Fruit fly (Drosophila melanogaster) whole organism, embryonic: ENCODE measurements around the gene CG43796.

Source experiments
- Aef1 ChIP-seq: fragments of 200-800 bp; sonication (Bioruptor generic); IDR thresholded peaks from 3 replicates; pipeline ENCODE4 v1.3.6; 2022; ENCODE audit warnings: missing biosample characterization, missing genetic modification characterization
- Atf-2 ChIP-seq: fragments of 200-800 bp; sonication (Bioruptor generic); optimal IDR thresholded peaks from 2 replicates; lab custom pipeline; 2016; ENCODE audit warnings: missing biosample characterization, missing genetic modification characterization
- Awh ChIP-seq: fragments of 200-800 bp; sonication (Bioruptor generic); IDR thresholded peaks from 2 replicates; pipeline ENCODE4, ENCODE4 v1.3.6; 2022; ENCODE audit warnings: missing biosample characterization, missing genetic modification characterization
- Blimp-1 ChIP-seq: fragments of 200-800 bp; sonication (Bioruptor generic); optimal IDR thresholded peaks from 3 replicates; lab custom pipeline; 2018; ENCODE audit warnings: missing biosample characterization, missing genetic modification characterization, mild to moderate bottlenecking, moderate library complexity, missing genetic modification reagents
- CG10209 ChIP-seq: fragments of 200-800 bp; sonication (Bioruptor generic); optimal IDR thresholded peaks from 3 replicates; lab custom pipeline; 2017; ENCODE audit warnings: missing biosample characterization, mild to moderate bottlenecking, missing genetic modification characterization, missing genetic modification reagents
- CG11398 ChIP-seq: fragments of 200-800 bp; sonication (Bioruptor generic); optimal IDR thresholded peaks from 2 replicates; lab custom pipeline; 2016; ENCODE audit warnings: missing biosample characterization, missing genetic modification characterization
- CG14860 ChIP-seq: fragments of 200-800 bp; sonication (Bioruptor generic); IDR thresholded peaks from 3 replicates; pipeline ENCODE4 v1.3.6; 2022; ENCODE audit warnings: missing biosample characterization, missing genetic modification characterization; ENCODE audit not compliant: partially characterized antibody
- CG15011 ChIP-seq: fragments of 200-800 bp; sonication (Bioruptor generic); optimal IDR thresholded peaks from 3 replicates; lab custom pipeline; 2018; ENCODE audit warnings: missing biosample characterization, mild to moderate bottlenecking, missing genetic modification characterization
- CG1529 ChIP-seq: fragments of 200-800 bp; sonication (Bioruptor generic); optimal IDR thresholded peaks from 3 replicates; lab custom pipeline; 2018; ENCODE audit warnings: missing biosample characterization, missing genetic modification characterization
- CG17385 ChIP-seq: fragments of 200-800 bp; sonication (Bioruptor generic); optimal IDR thresholded peaks from 3 replicates; lab custom pipeline; 2018; ENCODE audit warnings: missing biosample characterization, mild to moderate bottlenecking, missing genetic modification characterization
- CG18011 ChIP-seq: fragments of 200-800 bp; sonication (Bioruptor generic); optimal IDR thresholded peaks from 2 replicates; lab custom pipeline; 2017; ENCODE audit warnings: missing biosample characterization, missing genetic modification characterization, mild to moderate bottlenecking, moderate library complexity, missing genotype
- CG18599 ChIP-seq: fragments of 200-800 bp; sonication (Bioruptor generic); optimal IDR thresholded peaks from 3 replicates; lab custom pipeline; 2017; ENCODE audit warnings: missing biosample characterization, missing genetic modification characterization, mild to moderate bottlenecking, moderate library complexity, missing genetic modification reagents
- CG2712 ChIP-seq: fragments of 200-800 bp; optimal IDR thresholded peaks from 3 replicates; lab custom pipeline; 2019; ENCODE audit warnings: missing biosample characterization, mild to moderate bottlenecking, missing genetic modification characterization, moderate library complexity
- CG30431 ChIP-seq: fragments of 200-800 bp; sonication (Bioruptor generic); optimal IDR thresholded peaks from 2 replicates; lab custom pipeline; 2017; ENCODE audit warnings: missing biosample characterization, missing genetic modification characterization
- CG3065 ChIP-seq: fragments of 200-800 bp; sonication (Bioruptor generic); optimal IDR thresholded peaks from 2 replicates; lab custom pipeline; 2016; ENCODE audit warnings: missing biosample characterization, missing genetic modification characterization
- CG31365 ChIP-seq: fragments of 200-800 bp; sonication (Bioruptor generic); optimal IDR thresholded peaks from 2 replicates; lab custom pipeline; 2018; ENCODE audit warnings: missing biosample characterization, mild to moderate bottlenecking, missing genetic modification characterization
- CG31441 ChIP-seq: fragments of 200-800 bp; sonication (Bioruptor generic); IDR thresholded peaks from 2 replicates; pipeline ENCODE4 v1.3.6; 2022; ENCODE audit warnings: missing biosample characterization, missing genetic modification characterization
- CG3995 ChIP-seq: fragments of 200-800 bp; sonication (Bioruptor generic); optimal IDR thresholded peaks from 3 replicates; lab custom pipeline; 2016; ENCODE audit warnings: missing biosample characterization, missing genetic modification characterization
- CG4707 ChIP-seq: fragments of 200-800 bp; sonication (Bioruptor generic); optimal IDR thresholded peaks from 2 replicates; lab custom pipeline; 2018; ENCODE audit warnings: missing biosample characterization, mild to moderate bottlenecking, missing genetic modification characterization, moderate library complexity
- CG7357 ChIP-seq: fragments of 200-800 bp; sonication (Bioruptor generic); IDR thresholded peaks from 3 replicates; pipeline ENCODE4 v1.3.6; 2022; ENCODE audit warnings: missing biosample characterization, missing genetic modification characterization
- CG8290 ChIP-seq, 3 experiments: fragments of 200-800 bp; sonication (Bioruptor generic); optimal IDR thresholded peaks; 2 replicates each; lab custom pipeline; 2016 to 2019; ENCODE audit warnings: missing biosample characterization in 3 of 3, missing genetic modification characterization in 3 of 3, mild to moderate bottlenecking in 2 of 3, moderate library complexity in 1 of 3
- CG8388 ChIP-seq: fragments of 200-800 bp; sonication (Bioruptor generic); optimal IDR thresholded peaks from 2 replicates; lab custom pipeline; 2019; ENCODE audit warnings: missing biosample characterization, mild to moderate bottlenecking, missing genetic modification characterization, moderate library complexity
- CG8944 ChIP-seq: fragments of 200-800 bp; sonication (Bioruptor generic); optimal IDR thresholded peaks from 3 replicates; lab custom pipeline; 2016; ENCODE audit warnings: missing biosample characterization, missing genetic modification characterization
- CrebB ChIP-seq: fragments of 200-800 bp; sonication (Bioruptor generic); optimal IDR thresholded peaks from 3 replicates; lab custom pipeline; 2018; ENCODE audit warnings: missing biosample characterization, mild to moderate bottlenecking, missing genetic modification characterization
- Dip2 ChIP-seq: fragments of 200-800 bp; sonication (Bioruptor generic); IDR thresholded peaks from 2 replicates; pipeline ENCODE4 v1.3.6; 2022; ENCODE audit warnings: missing biosample characterization, missing genetic modification characterization
- Elba2 ChIP-seq: fragments of 200-800 bp; sonication (Bioruptor generic); optimal IDR thresholded peaks from 3 replicates; lab custom pipeline; 2016; ENCODE audit warnings: missing biosample characterization, missing genetic modification characterization
- Hand ChIP-seq: fragments of 200-800 bp; sonication (Bioruptor generic); optimal IDR thresholded peaks from 2 replicates; lab custom pipeline; 2017; ENCODE audit warnings: mild to moderate bottlenecking, missing biosample characterization, missing genetic modification reagents, missing genetic modification characterization
- Hmx ChIP-seq: fragments of 200-800 bp; sonication (Bioruptor generic); optimal IDR thresholded peaks from 2 replicates; lab custom pipeline; 2016; ENCODE audit warnings: missing biosample characterization, missing genetic modification characterization
- Mad ChIP-seq: fragments of 200-800 bp; sonication (Bioruptor generic); optimal IDR thresholded peaks from 2 replicates; lab custom pipeline; 2016; ENCODE audit warnings: missing biosample characterization, missing genetic modification characterization
- Mrtf ChIP-seq: fragments of 200-800 bp; sonication (Bioruptor generic); IDR thresholded peaks from 3 replicates; pipeline ENCODE4 v1.3.6; 2022; ENCODE audit warnings: missing biosample characterization, missing genetic modification characterization
- Nf-YB ChIP-seq: fragments of 200-800 bp; sonication (Bioruptor generic); optimal IDR thresholded peaks from 3 replicates; lab custom pipeline; 2019; ENCODE audit warnings: missing biosample characterization, mild to moderate bottlenecking, missing genetic modification characterization, moderate library complexity
- NfI ChIP-seq: fragments of 200-800 bp; sonication (Bioruptor generic); optimal IDR thresholded peaks from 3 replicates; lab custom pipeline; 2018; ENCODE audit warnings: missing biosample characterization, mild to moderate bottlenecking, missing genetic modification characterization, moderate library complexity
- Opbp ChIP-seq: fragments of 200-800 bp; sonication (Bioruptor generic); IDR thresholded peaks from 3 replicates; pipeline ENCODE4 v1.3.6; 2022; ENCODE audit warnings: missing biosample characterization, missing genetic modification characterization; ENCODE audit not compliant: partially characterized antibody
- Poxn ChIP-seq: fragments of 200-800 bp; sonication (Bioruptor generic); IDR thresholded peaks from 2 replicates; pipeline ENCODE4 v1.3.6; 2022; ENCODE audit warnings: missing biosample characterization, missing genetic modification characterization
- Sin3A ChIP-seq: fragments of >200 bp; optimal IDR thresholded peaks from 2 replicates; lab custom pipeline; 2018
- abd-A ChIP-seq: fragments of 200-800 bp; sonication (Bioruptor generic); optimal IDR thresholded peaks from 3 replicates; lab custom pipeline; 2019; ENCODE audit warnings: missing biosample characterization, mild to moderate bottlenecking, missing genetic modification characterization, moderate library complexity
- ac ChIP-seq: fragments of 200-800 bp; sonication (Bioruptor generic); optimal IDR thresholded peaks from 3 replicates; lab custom pipeline; 2017; ENCODE audit warnings: missing biosample characterization, mild to moderate bottlenecking, missing genetic modification characterization
- bab2 ChIP-seq: fragments of 200-800 bp; sonication (Bioruptor generic); optimal IDR thresholded peaks from 2 replicates; lab custom pipeline; 2016; ENCODE audit warnings: missing biosample characterization, missing genetic modification characterization
- bbx ChIP-seq: fragments of 200-800 bp; sonication (Bioruptor generic); IDR thresholded peaks from 2 replicates; pipeline ENCODE4 v1.3.6; 2022; ENCODE audit warnings: missing biosample characterization, missing genetic modification characterization; ENCODE audit not compliant: partially characterized antibody
- bcd ChIP-seq: fragments of 200-800 bp; sonication (Bioruptor generic); optimal IDR thresholded peaks from 2 replicates; lab custom pipeline; 2017; ENCODE audit warnings: missing biosample characterization, mild to moderate bottlenecking, missing genetic modification characterization
- cas ChIP-seq: fragments of 200-800 bp; sonication (Bioruptor generic); IDR thresholded peaks from 2 replicates; pipeline ENCODE4 v1.3.6; 2022; ENCODE audit warnings: missing biosample characterization, missing genetic modification characterization
- crp ChIP-seq, 2 experiments: fragments of 200-800 bp; sonication (Bioruptor generic); optimal IDR thresholded peaks; 2 replicates in 1 of 2; 3 replicates in 1 of 2; lab custom pipeline; 2017; ENCODE audit warnings: missing biosample characterization in 2 of 2, missing genetic modification characterization in 2 of 2, mild to moderate bottlenecking in 1 of 2, moderate library complexity in 1 of 2
- dm ChIP-seq: fragments of 200-800 bp; sonication (Bioruptor generic); optimal IDR thresholded peaks from 3 replicates; lab custom pipeline; 2016; ENCODE audit warnings: missing biosample characterization, missing genetic modification characterization
- gcm ChIP-seq: fragments of 200-800 bp; sonication (Bioruptor generic); optimal IDR thresholded peaks from 2 replicates; lab custom pipeline; 2019; ENCODE audit warnings: missing biosample characterization, mild to moderate bottlenecking, missing genetic modification characterization, moderate library complexity
- sisA ChIP-seq: fragments of 200-800 bp; sonication (Bioruptor generic); IDR thresholded peaks from 2 replicates; pipeline ENCODE4 v1.3.6; 2022; ENCODE audit warnings: missing biosample characterization, missing genetic modification characterization
- tap ChIP-seq: fragments of 200-800 bp; optimal IDR thresholded peaks from 3 replicates; lab custom pipeline; 2019; ENCODE audit warnings: missing biosample characterization, mild to moderate bottlenecking, missing genetic modification characterization, moderate library complexity
- vvl ChIP-seq: fragments of 200-800 bp; sonication (Bioruptor generic); IDR thresholded peaks from 2 replicates; pipeline ENCODE4 v1.3.6; 2022; ENCODE audit warnings: missing biosample characterization, missing genetic modification characterization
- wdn ChIP-seq: fragments of 200-800 bp; sonication (Bioruptor generic); IDR thresholded peaks from 2 replicates; pipeline ENCODE4 v1.3.6; 2022; ENCODE audit warnings: missing biosample characterization, missing genetic modification characterization
- yki ChIP-seq: fragments of >200 bp; optimal IDR thresholded peaks from 3 replicates; lab custom pipeline; 2018
- zen ChIP-seq: fragments of 200-800 bp; sonication (Bioruptor generic); optimal IDR thresholded peaks from 3 replicates; lab custom pipeline; 2018; ENCODE audit warnings: missing biosample characterization, mild to moderate bottlenecking, missing genetic modification characterization, moderate library complexity
- zfh2 ChIP-seq: fragments of 200-800 bp; sonication (Bioruptor generic); optimal IDR thresholded peaks from 2 replicates; lab custom pipeline; 2016; ENCODE audit warnings: missing biosample characterization, missing genetic modification characterization

The CG43796 gene

dm6 chr2L:8514748-8515147 is 32.6 kb downstream of the CG43796 start, which contains the start of the genes CG13097 and PIG-U (continued):
- TF ChIP-seq CG3065 (peak; percentile 53), ac (GFP tag; lab: Kevin White, UChicago) (peak; percentile 1), CG8944 (GFP tag; lab: Kevin White, UChicago) (peak; percentile 75), crp (GFP tag; optimal IDR thresholded peaks at IDR 0.05; lab: Kevin White, UChicago) (peak; percentile 22 to 88), bab2 (GFP tag; lab: Kevin White, UChicago) (peak; percentile 84), CG7357 (GFP tag; lab: Robert Waterston, UW) (peak; percentile 52; the same call in 1 of the 3 replicates), Hmx (peak; percentile 35), Poxn (peak; percentile 42; the same call in 1 of the 2 replicates), CG10209 (GFP tag; lab: Kevin White, UChicago) (no peak), CG18011 (GFP tag; lab: Kevin White, UChicago) (peak; percentile 72), Hand (GFP tag; lab: Kevin White, UChicago) (peak; percentile 59), NfI (GFP tag; lab: Kevin White, UChicago) (peak; percentile 70), Mrtf (GFP tag; lab: Robert Waterston, UW) (no peak; the same call in 2 of the 3 replicates), CG3995 (GFP tag; lab: Kevin White, UChicago) (peak; percentile 92), CG11398 (no peak), CG18599 (no peak), cas (GFP tag; lab: Robert Waterston, UW) (peak; percentile 73), CG17385 (GFP tag; lab: Kevin White, UChicago) (peak; percentile 74), tap (peak; percentile 68), Aef1 (GFP tag; lab: Robert Waterston, UW) (peak; percentile 88), Opbp (GFP tag; lab: Robert Waterston, UW) (peak; percentile 79), CrebB (tag; lab: Kevin White, UChicago) (peak; percentile 30), zen (tag; lab: Kevin White, UChicago) (peak; percentile 78), gcm (GFP tag; lab: Kevin White, UChicago) (no peak), bcd (GFP tag; lab: Kevin White, UChicago) (no peak), bbx (peak; percentile 81), Nf-YB (GFP tag; lab: Kevin White, UChicago) (peak; percentile 44), Awh (GFP tag; lab: Robert Waterston, UW) (0 out of 2 replicates have a peak, but pooled peaks have one; percentile 13), CG8388 (GFP tag; lab: Kevin White, UChicago) (peak; percentile 70), CG14860 (peak; percentile 88), Mad (peak; percentile 91), Blimp-1 (no peak), CG30431 (no peak), Elba2 (no peak), CG31441 (GFP tag; lab: Robert Waterston, UW) (peak; percentile 79), CG8290 (GFP tag; optimal IDR thresholded peaks at IDR 0.05; lab: Kevin White, UChicago) (peak; percentile 89), CG8290 (tag; optimal IDR thresholded peaks at IDR 0.05; lab: Kevin White, UChicago) (no peak), CG15011 (GFP tag; lab: Kevin White, UChicago) (no peak), zfh2 (peak; percentile 85), Atf-2 (GFP tag; lab: Kevin White, UChicago) (peak; percentile 68), CG2712 (tag; lab: Kevin White, UChicago) (peak; percentile 90), sisA (GFP tag; lab: Robert Waterston, UW) (peak; percentile 76), CG4707 (GFP tag; lab: Kevin White, UChicago) (no peak), Dip2 (GFP tag; lab: Robert Waterston, UW) (no peak), wdn (GFP tag; lab: Robert Waterston, UW) (peak; percentile 78; the same call in 1 of the 2 replicates), CG31365 (tag; lab: Kevin White, UChicago) (no peak), abd-A (tag; lab: Kevin White, UChicago) (no peak), vvl (GFP tag; lab: Robert Waterston, UW) (peak; percentile 84), yki (no peak), Sin3A (lab: Kevin White, UChicago) (peak; percentile 71), dm (GFP tag; lab: Kevin White, UChicago) (peak; percentile 81), CG1529 (GFP tag; lab: Kevin White, UChicago) (peak; percentile 46)
